Fruit fly (Drosophila melanogaster): ENCODE data around the gene InR.

Gene InR

DNA sequence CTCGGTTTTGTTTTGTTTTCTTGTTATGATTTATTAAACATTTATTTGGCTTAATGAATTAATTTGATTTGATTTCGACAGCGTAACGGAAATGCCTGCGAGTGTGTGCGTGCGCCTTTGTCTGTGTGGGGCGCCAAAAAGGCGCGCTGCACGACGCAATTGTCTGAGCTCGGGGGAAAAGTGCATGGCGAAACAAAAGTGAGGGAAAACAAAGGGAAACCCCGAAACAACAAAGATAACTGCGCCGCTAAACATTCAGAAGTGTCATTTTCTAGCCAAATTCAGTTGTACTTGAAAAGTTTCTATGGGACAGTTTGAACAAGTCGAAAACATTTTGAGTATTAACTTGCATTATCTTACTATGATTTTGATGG, 27.8 kb downstream of the InR start:
- TF ChIP-seq Sox102F (GFP tag; optimal IDR thresholded peaks at IDR 0.05) (no peak), Eip78C (GFP tag) (peak; percentile 43)

DNA sequence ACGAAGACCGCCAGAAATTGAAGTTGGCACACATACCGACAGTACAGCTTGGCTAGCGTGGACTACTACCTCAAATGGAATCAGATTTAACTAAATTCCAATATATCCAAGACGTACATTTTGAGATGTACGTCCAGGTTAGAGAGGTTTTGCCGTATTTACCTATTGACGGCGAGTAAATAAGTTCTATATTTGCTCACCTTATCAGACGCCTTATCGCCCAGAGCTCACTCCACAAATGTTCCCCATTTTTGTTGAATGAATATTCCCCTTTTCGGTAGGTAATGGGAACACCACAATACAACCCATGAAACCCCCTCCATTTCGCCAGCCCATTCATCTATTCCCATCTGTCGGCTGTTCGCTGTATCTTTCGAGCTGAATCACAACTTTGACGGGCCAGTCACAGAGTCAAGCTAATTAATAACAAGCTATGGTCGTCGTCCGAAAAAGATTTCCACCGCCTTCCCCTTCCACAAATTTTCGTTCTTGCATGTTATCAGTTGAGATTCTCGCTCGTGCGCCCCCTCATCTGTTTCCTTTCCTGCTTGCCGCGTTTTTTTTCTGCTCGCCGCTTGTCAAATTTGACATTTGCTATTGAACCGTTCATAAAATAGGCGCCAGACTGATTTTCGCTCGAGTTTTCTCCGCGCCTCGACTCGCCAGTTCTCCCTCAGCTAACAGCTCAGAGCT, 28.3 kb downstream of the InR start:
- TF ChIP-seq CG32006 (GFP tag; optimal IDR thresholded peaks at IDR 0.05), result peak; percentile 28
- TF ChIP-seq CG6276 (GFP tag; optimal IDR thresholded peaks at IDR 0.05), result no peak
- no peak for TF ChIP-seq fd59A (GFP tag; optimal IDR thresholded peaks at IDR 0.05)
- TF ChIP-seq vri (GFP tag; optimal IDR thresholded peaks at IDR 0.05), result peak; percentile 28
- peak; percentile 80 for TF ChIP-seq Eip78C (GFP tag)
- peak; percentile 73 for TF ChIP-seq Hr38 (GFP tag; optimal IDR thresholded peaks at IDR 0.05)
- peak; percentile 69 for TF ChIP-seq CG11902 (GFP tag; optimal IDR thresholded peaks at IDR 0.05)
- peak; percentile 36 for TF ChIP-seq spab (GFP tag; optimal IDR thresholded peaks at IDR 0.05)
- no peak for TF ChIP-seq CG15336 (GFP tag; IDR thresholded peaks at IDR 0.05)
- peak; percentile 54 for TF ChIP-seq CG10669 (GFP tag; optimal IDR thresholded peaks at IDR 0.05)
- TF ChIP-seq CG3032 (tag; optimal IDR thresholded peaks at IDR 0.05), result no peak
- TF ChIP-seq topi (GFP tag; optimal IDR thresholded peaks at IDR 0.05), result peak; percentile 76
- TF ChIP-seq CG8632 (GFP tag; optimal IDR thresholded peaks at IDR 0.05), result peak; percentile 49
- TF ChIP-seq CG6163 (GFP tag; IDR thresholded peaks at IDR 0.05), result peak; percentile 72
- TF ChIP-seq CG6854 (GFP tag; optimal IDR thresholded peaks at IDR 0.05), result no peak
- no peak for TF ChIP-seq Hr4 (GFP tag; optimal IDR thresholded peaks at IDR 0.05)
- no peak for TF ChIP-seq fd85E (GFP tag; optimal IDR thresholded peaks at IDR 0.05)
- TF ChIP-seq CG34406 (GFP tag; optimal IDR thresholded peaks at IDR 0.05), result peak; percentile 40
- TF ChIP-seq Smox (GFP tag; optimal IDR thresholded peaks at IDR 0.05), result peak; percentile 31
- TF ChIP-seq eg (GFP tag; IDR thresholded peaks at IDR 0.05), result peak; percentile 69
- peak; percentile 41; the same call in 1 of the 2 replicates for TF ChIP-seq Gug (GFP tag; IDR thresholded peaks at IDR 0.05)
- TF ChIP-seq Eip75B (GFP tag; optimal IDR thresholded peaks at IDR 0.05), result no peak
- TF ChIP-seq svp (GFP tag), result peak; percentile 94
- peak; percentile 62 for TF ChIP-seq CG7368 (GFP tag; optimal IDR thresholded peaks at IDR 0.05)
- peak; percentile 36 for TF ChIP-seq Blimp-1 (GFP tag; optimal IDR thresholded peaks at IDR 0.05)
- TF ChIP-seq CG11762 (GFP tag; optimal IDR thresholded peaks at IDR 0.05; ENCODE audit: insufficient read depth), result peak; percentile 45
- no peak for TF ChIP-seq Sox14 (GFP tag; optimal IDR thresholded peaks at IDR 0.05)
- peak; percentile 53 for TF ChIP-seq OdsH (GFP tag; optimal IDR thresholded peaks at IDR 0.05)
- TF ChIP-seq dac (GFP tag; optimal IDR thresholded peaks at IDR 0.05), result no peak
- TF ChIP-seq Lpt (GFP tag; optimal IDR thresholded peaks at IDR 0.05), result no peak
- TF ChIP-seq Hr39 (GFP tag; optimal IDR thresholded peaks at IDR 0.05), result peak; percentile 49
- TF ChIP-seq CG6792 (GFP tag; optimal IDR thresholded peaks at IDR 0.05), result peak; percentile 69
- peak; percentile 4 for TF ChIP-seq Sox102F (GFP tag; optimal IDR thresholded peaks at IDR 0.05)
- TF ChIP-seq CG4318 (GFP tag; optimal IDR thresholded peaks at IDR 0.05), result no peak
- no peak for TF ChIP-seq CG6808 (GFP tag; optimal IDR thresholded peaks at IDR 0.05)
- peak; percentile 26 for TF ChIP-seq Ets21C (GFP tag; optimal IDR thresholded peaks at IDR 0.05)
- no peak for TF ChIP-seq Eip93F (GFP tag; optimal IDR thresholded peaks at IDR 0.05)
- peak in 1 of 2 experiments; percentile 10 for TF ChIP-seq salr (GFP tag; optimal IDR thresholded peaks at IDR 0.05)
- no peak for TF ChIP-seq Sox15 (GFP tag; optimal IDR thresholded peaks at IDR 0.05)
- no peak for TF ChIP-seq CG9139 (GFP tag; optimal IDR thresholded peaks at IDR 0.05)
- peak; percentile 63 for TF ChIP-seq esn (GFP tag; optimal IDR thresholded peaks at IDR 0.05)
- TF ChIP-seq CG31627 (GFP tag; optimal IDR thresholded peaks at IDR 0.05), result peak; percentile 57
- peak; percentile 61 for TF ChIP-seq acj6 (GFP tag; optimal IDR thresholded peaks at IDR 0.05)
- no peak for TF ChIP-seq CG8319 (GFP tag; optimal IDR thresholded peaks at IDR 0.05)
- TF ChIP-seq fkh (GFP tag; optimal IDR thresholded peaks at IDR 0.05), result peak; percentile 98
- peak; percentile 70 for TF ChIP-seq Met (GFP tag; optimal IDR thresholded peaks at IDR 0.05)
- peak; percentile 77 for TF ChIP-seq CG3919 (GFP tag; optimal IDR thresholded peaks at IDR 0.05)
- peak; percentile 51 for TF ChIP-seq CG16779 (tag; optimal IDR thresholded peaks at IDR 0.05)
- TF ChIP-seq Ets96B (tag; optimal IDR thresholded peaks at IDR 0.05), result no peak

All from whole organism, prepupa.